Worm (Caenorhabditis elegans) whole organism, late embryonic: ENCODE results near the gene ufd-1.

Experiments
- C38D4.7 ChIP-seq: fragments of 200-800 bp; sonication (Bioruptor generic); optimal IDR thresholded peaks from 2 replicates; lab custom pipeline; 2018; ENCODE audit warnings: mild to moderate bottlenecking, missing genetic modification characterization, moderate library complexity, missing compliant biosample characterization
- ama-1 ChIP-seq: fragments of 150-350 bp; optimal IDR thresholded peaks from 2 replicates; lab custom pipeline; 2014
- fax-1 ChIP-seq: sonication (generic microtip); optimal IDR thresholded peaks from 2 replicates; lab custom pipeline; 2016; ENCODE audit warnings: missing genotype, missing genetic modification characterization, missing compliant biosample characterization
- hlh-13 ChIP-seq: fragments of 200-800 bp; sonication (Bioruptor generic); optimal IDR thresholded peaks from 2 replicates; lab custom pipeline; 2018; ENCODE audit warnings: mild to moderate bottlenecking, missing genetic modification characterization, missing compliant biosample characterization
- nfya-1 ChIP-seq: sonication (generic microtip); optimal IDR thresholded peaks from 2 replicates; lab custom pipeline; 2017; ENCODE audit warnings: missing genetic modification characterization, mild to moderate bottlenecking, missing compliant biosample characterization, antibody characterized with exemption, moderate library complexity
- ref-2 ChIP-seq: sonication (generic microtip); optimal IDR thresholded peaks from 2 replicates; lab custom pipeline; 2016; ENCODE audit warnings: missing genetic modification characterization, missing compliant biosample characterization
- zip-5 ChIP-seq: sonication (generic microtip); optimal IDR thresholded peaks from 2 replicates; lab custom pipeline; 2016; ENCODE audit warnings: missing genetic modification characterization, missing compliant biosample characterization

ce11 chrIV:12335798-12336197 lies 5.1 kb upstream of the ufd-1 start, which contains the start of gene F19B6.1:
- TF ChIP-seq C38D4.7 (no peak), hlh-13 (GFP tag; lab: Kevin White, UChicago) (no peak), nfya-1 (no peak), fax-1 (no peak), ref-2 (tag; lab: Kevin White, UChicago) (no peak), zip-5 (tag; lab: Kevin White, UChicago) (no peak), ama-1 (no peak)
